Worm (Caenorhabditis elegans): ENCODE data around the gene hum-5.

DNA sequence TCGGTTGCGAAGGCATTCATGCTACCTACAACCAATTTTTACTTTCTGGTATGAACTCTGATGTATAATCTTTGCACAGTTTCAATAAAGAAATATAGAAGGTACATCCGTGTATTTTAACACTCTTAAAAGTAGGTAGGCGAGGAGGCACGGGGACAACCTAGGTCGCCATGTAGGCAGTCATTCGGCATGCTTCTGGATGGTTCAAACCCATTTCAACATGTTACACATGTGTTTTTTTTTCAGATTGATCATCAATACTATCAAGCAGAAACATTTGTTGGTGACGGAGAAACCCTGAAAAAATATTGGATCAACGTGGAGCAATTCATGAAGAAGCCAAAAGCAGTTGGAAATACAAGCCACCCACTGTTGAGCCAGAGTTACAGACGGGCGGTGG lies 29.6 kb downstream of the hum-5 start:
- TF ChIP-seq tbx-37 (GFP tag; conservative IDR thresholded peaks at IDR 0.05) = no peak
- TF ChIP-seq hmbx-1 (tag; optimal IDR thresholded peaks at IDR 0.05) = no peak
- TF ChIP-seq F13C5.2 (tag; optimal IDR thresholded peaks at IDR 0.05) = no peak
- no peak for TF ChIP-seq B0310.2 (tag; optimal IDR thresholded peaks at IDR 0.05)
- no peak for TF ChIP-seq ceh-36 (tag; optimal IDR thresholded peaks at IDR 0.05)
- no peak for TF ChIP-seq flt-1 (GFP tag; IDR thresholded peaks at IDR 0.05)
- TF ChIP-seq hnd-1 (tag; optimal IDR thresholded peaks at IDR 0.05) = no peak
- TF ChIP-seq ama-1 (optimal IDR thresholded peaks at IDR 0.05) = no peak
- TF ChIP-seq tra-4 (tag; optimal IDR thresholded peaks at IDR 0.05) = no peak

Measured in whole organism, early embryonic.